Fruit fly (Drosophila melanogaster): Measurements from ENCODE around the gene CG7497.

DNA sequence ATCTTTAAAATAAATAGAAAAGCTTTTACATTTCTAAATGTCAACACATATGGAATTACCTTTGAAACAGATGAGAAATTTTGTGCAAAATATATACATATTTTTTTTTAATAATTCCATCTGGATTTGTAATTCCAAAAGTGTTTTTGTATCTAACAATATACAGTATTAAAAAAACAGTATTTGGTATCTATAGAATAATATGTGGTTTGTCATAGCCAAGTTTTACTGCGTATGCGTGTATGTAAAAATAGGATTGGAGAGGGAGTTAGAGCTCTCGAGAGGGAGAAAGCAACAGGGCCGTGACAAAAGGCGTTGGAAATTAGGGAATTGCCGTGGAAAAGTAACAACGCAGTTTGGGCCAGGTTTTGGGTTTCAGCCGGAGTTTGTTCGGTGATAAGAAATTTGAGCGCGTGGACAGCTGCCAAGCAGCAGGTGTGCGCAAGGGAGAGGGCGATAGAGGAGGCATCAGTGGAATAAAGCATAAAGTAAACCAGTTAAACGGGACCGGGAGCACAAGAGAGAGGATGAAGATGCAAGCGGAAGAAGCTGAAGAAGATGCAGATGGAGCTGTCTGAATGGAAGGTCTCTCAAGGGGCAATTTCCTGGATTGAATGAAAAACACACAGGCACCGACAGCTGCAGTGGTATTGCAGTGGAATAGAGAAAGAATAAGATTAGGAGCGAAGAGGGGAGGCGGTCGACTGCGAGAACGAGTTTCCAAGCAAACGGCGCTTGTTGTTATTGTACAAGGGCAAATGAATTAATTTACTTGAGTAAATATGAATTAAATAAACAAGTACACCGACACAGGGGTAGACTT, 19.8 kb downstream of the CG7497 start:
- no peak for TF ChIP-seq ey (GFP tag; optimal IDR thresholded peaks at IDR 0.05)
- TF ChIP-seq psq (GFP tag; optimal IDR thresholded peaks at IDR 0.05), result peak; percentile 54
- TF ChIP-seq usp (GFP tag; optimal IDR thresholded peaks at IDR 0.05), result no peak
- TF ChIP-seq Abd-B (GFP tag; optimal IDR thresholded peaks at IDR 0.05), result no peak
- peak; percentile 59 for TF ChIP-seq brk (GFP tag; optimal IDR thresholded peaks at IDR 0.05)
- TF ChIP-seq OdsH (GFP tag; optimal IDR thresholded peaks at IDR 0.05), result peak; percentile 37

All from whole organism, wandering third instar larva.